Worm (Caenorhabditis elegans) whole organism, midembryonic: Measurements from ENCODE around the gene ric-8.
A peak's percentile ranks its signal among the peaks of the same experiment; 100 is the strongest.

Experiments
- T22C8.4 ChIP-seq: fragments of 200-800 bp; sonication (Bioruptor generic); IDR thresholded peaks from 2 replicates; pipeline ENCODE4 v1.3.6; 2022; ENCODE audit warnings: missing genetic modification characterization, missing compliant biosample characterization
- cog-1 ChIP-seq: sonication (generic microtip); optimal IDR thresholded peaks from 2 replicates; lab custom pipeline; 2016; ENCODE audit warnings: missing genetic modification characterization, missing compliant biosample characterization
- flt-1 ChIP-seq: fragments of 200-800 bp; sonication (Bioruptor generic); IDR thresholded peaks from 2 replicates; pipeline ENCODE4 v1.3.6; 2022; ENCODE audit warnings: missing genetic modification characterization, missing compliant biosample characterization
- ref-1 ChIP-seq: fragments of 200-800 bp; sonication (Bioruptor generic); conservative IDR thresholded peaks from 2 replicates; pipeline ENCODE4 v1.3.6; 2022; ENCODE audit warnings: missing genetic modification reagents, missing genetic modification characterization, missing compliant biosample characterization
- ztf-23 ChIP-seq: fragments of 200-800 bp; sonication (Bioruptor generic); IDR thresholded peaks from 2 replicates; pipeline ENCODE4 v1.3.6; 2022; ENCODE audit warnings: missing genetic modification reagents, missing genetic modification characterization, missing compliant biosample characterization

- TF ChIP-seq cog-1 (tag; lab: Kevin White, UChicago) (peak; percentile 43), T22C8.4 (peak; percentile 7; the same call in 1 of the 2 replicates), ztf-23 (GFP tag; lab: Robert Waterston, UW) (0 out of 2 replicates have a peak, but pooled peaks have one; percentile 54), ref-1 (no peak), flt-1 (GFP tag; lab: Robert Waterston, UW) (peak; percentile 49; the same call in 1 of the 2 replicates)
Measured at ce11 chrIV:2601988-2602861, 40.5 kb upstream of the ric-8 start.
